Worm (Caenorhabditis elegans) whole organism, L4 larva: ENCODE measurements around the gene W06F12.3.

Source experiments
- F44E2.7 ChIP-seq: fragments of 200-800 bp; sonication (Bioruptor generic); IDR thresholded peaks from 2 replicates; pipeline ENCODE4 v2.1.2; 2022; ENCODE audit warnings: missing genetic modification characterization, missing compliant biosample characterization
- F49E8.2 ChIP-seq: sonication (generic microtip); optimal IDR thresholded peaks from 2 replicates; lab custom pipeline; 2016; ENCODE audit warnings: missing compliant biosample characterization, mild to moderate bottlenecking, missing genetic modification characterization, borderline replicate concordance
- T20F7.1 ChIP-seq: fragments of 200-800 bp; sonication (Bioruptor generic); optimal IDR thresholded peaks from 2 replicates; lab custom pipeline; 2018; ENCODE audit warnings: mild to moderate bottlenecking, missing genetic modification characterization, missing compliant biosample characterization
- T26A8.4 ChIP-seq: fragments of 200-800 bp; sonication (Bioruptor generic); IDR thresholded peaks from 2 replicates; pipeline ENCODE4 v1.3.6; 2022; ENCODE audit warnings: missing genetic modification characterization, missing compliant biosample characterization
- Y105C5A.15 ChIP-seq: fragments of 200-800 bp; sonication (Bioruptor generic); IDR thresholded peaks from 2 replicates; pipeline ENCODE4 v1.3.6; 2022; ENCODE audit warnings: missing genetic modification characterization, missing compliant biosample characterization
- Y48G9A.11 ChIP-seq: fragments of 200-800 bp; sonication (Bioruptor generic); IDR thresholded peaks from 2 replicates; pipeline ENCODE4 v1.3.6; 2022; ENCODE audit warnings: missing genetic modification reagents, missing genetic modification characterization, missing compliant biosample characterization
- Y5F2A.4 ChIP-seq: fragments of 200-800 bp; sonication (Bioruptor generic); optimal IDR thresholded peaks from 2 replicates; lab custom pipeline; 2018; ENCODE audit warnings: mild to moderate bottlenecking, missing genetic modification characterization, missing compliant biosample characterization
- Y75B8A.6 ChIP-seq: fragments of 200-800 bp; sonication (Bioruptor generic); IDR thresholded peaks from 2 replicates; pipeline ENCODE4 v1.3.6; 2022; ENCODE audit warnings: missing genetic modification reagents, missing genetic modification characterization, missing compliant biosample characterization
- aha-1 ChIP-seq: fragments of 150-350 bp; peaks from one replicate; lab custom pipeline; 2014; ENCODE audit warnings: missing biosample characterization, missing genetic modification characterization
- attf-4 ChIP-seq: sonication (generic microtip); optimal IDR thresholded peaks from 3 replicates; lab custom pipeline; 2017; ENCODE audit warnings: missing biosample characterization, missing genetic modification characterization
- ceh-32 ChIP-seq: sonication (generic microtip); optimal IDR thresholded peaks from 2 replicates; lab custom pipeline; 2016; ENCODE audit warnings: mild to moderate bottlenecking, missing genetic modification characterization, missing compliant biosample characterization; ENCODE audit not compliant: poor library complexity
- ces-1 ChIP-seq: fragments of 150-350 bp; sonication (generic microtip); optimal IDR thresholded peaks from 4 replicates; lab custom pipeline; 2014; ENCODE audit warnings: missing biosample characterization, missing genetic modification reagents, missing genetic modification characterization
- daf-16 ChIP-seq, 3 experiments: sonication (generic microtip); optimal IDR thresholded peaks; 2 replicates each; lab custom pipeline; 2016 to 2017; ENCODE audit warnings: missing genetic modification characterization in 3 of 3, missing genetic modification reagents in 3 of 3, mild to moderate bottlenecking in 2 of 3, missing compliant biosample characterization in 2 of 3, missing biosample characterization in 1 of 3, moderate library complexity in 1 of 3
- daf-8 ChIP-seq: fragments of 200-800 bp; sonication (Bioruptor generic); IDR thresholded peaks from 2 replicates; pipeline ENCODE4 v1.3.6; 2022; ENCODE audit warnings: missing genetic modification characterization, missing compliant biosample characterization
- dmd-6 ChIP-seq: fragments of 200-800 bp; sonication (Bioruptor generic); IDR thresholded peaks from 2 replicates; pipeline ENCODE4 v1.3.6; 2022; ENCODE audit warnings: missing genetic modification reagents, missing genetic modification characterization, missing compliant biosample characterization
- dpl-1 ChIP-seq: fragments of 150-350 bp; optimal IDR thresholded peaks from 2 replicates; lab custom pipeline; 2014; ENCODE audit warnings: missing biosample characterization, missing genetic modification reagents, missing genetic modification characterization
- duxl-1 ChIP-seq: sonication (generic microtip); optimal IDR thresholded peaks from 2 replicates; lab custom pipeline; 2016; ENCODE audit warnings: mild to moderate bottlenecking, missing genetic modification characterization, moderate library complexity, missing compliant biosample characterization; ENCODE audit not compliant: poor library complexity
- dve-1 ChIP-seq: sonication (generic microtip); optimal IDR thresholded peaks from 2 replicates; lab custom pipeline; 2017; ENCODE audit warnings: antibody characterized with exemption, mild to moderate bottlenecking, missing genetic modification characterization, missing compliant biosample characterization; ENCODE audit not compliant: insufficient read depth
- fkh-10 ChIP-seq: fragments of 150-350 bp; optimal IDR thresholded peaks from 2 replicates; lab custom pipeline; 2014; ENCODE audit warnings: missing biosample characterization, missing genetic modification reagents, missing genetic modification characterization
- hlh-11 ChIP-seq: fragments of 200-800 bp; sonication (Bioruptor generic); optimal IDR thresholded peaks from 2 replicates; lab custom pipeline; 2018; ENCODE audit warnings: mild to moderate bottlenecking, missing genetic modification characterization, missing compliant biosample characterization
- hlh-30 ChIP-seq: sonication (generic microtip); optimal IDR thresholded peaks from 2 replicates; lab custom pipeline; 2017; ENCODE audit warnings: antibody characterized with exemption, mild to moderate bottlenecking, missing genetic modification characterization, missing compliant biosample characterization; ENCODE audit not compliant: insufficient read depth
- hmg-1.1 ChIP-seq: fragments of 200-800 bp; sonication (Bioruptor generic); IDR thresholded peaks from 2 replicates; pipeline ENCODE4 v1.3.6; 2022; ENCODE audit warnings: missing genetic modification reagents, missing genetic modification characterization, missing compliant biosample characterization
- lin-13 ChIP-seq: fragments of 150-350 bp; optimal IDR thresholded peaks from 2 replicates; lab custom pipeline; 2014; ENCODE audit warnings: missing biosample characterization, missing genetic modification reagents, missing genetic modification characterization
- lsy-2 ChIP-seq, 2 experiments: fragments of 150-350 bp in 1 of 2; sonication (generic microtip) in 1 of 2; optimal IDR thresholded peaks; 2 replicates each; lab custom pipeline; 2014 to 2017; ENCODE audit warnings: missing biosample characterization in 2 of 2, missing genetic modification characterization in 2 of 2
- madf-9 ChIP-seq: fragments of 200-800 bp; sonication (Bioruptor generic); conservative IDR thresholded peaks from 2 replicates; pipeline ENCODE4 v1.3.6; 2022; ENCODE audit warnings: missing genetic modification reagents, missing genetic modification characterization, missing compliant biosample characterization
- mdl-1 ChIP-seq, 2 experiments: fragments of 150-350 bp in 1 of 2; sonication (generic microtip) in 1 of 2; optimal IDR thresholded peaks; 2 replicates each; lab custom pipeline; 2014 to 2017; ENCODE audit warnings: missing biosample characterization in 2 of 2, missing genetic modification characterization in 2 of 2
- mdt-29 ChIP-seq: fragments of 200-800 bp; sonication (Bioruptor generic); IDR thresholded peaks from 2 replicates; pipeline ENCODE4 v1.3.6; 2022; ENCODE audit warnings: missing genetic modification reagents, missing genetic modification characterization, missing compliant biosample characterization
- mep-1 ChIP-seq: fragments of 150-350 bp; sonication (generic microtip); optimal IDR thresholded peaks from 3 replicates; lab custom pipeline; 2014; ENCODE audit warnings: missing biosample characterization, missing genetic modification characterization
- mes-2 ChIP-seq: sonication (generic microtip); optimal IDR thresholded peaks from 2 replicates; lab custom pipeline; 2016; ENCODE audit warnings: missing genotype, mild to moderate bottlenecking, missing genetic modification characterization, missing compliant biosample characterization; ENCODE audit not compliant: poor library complexity, severe bottlenecking
- mxl-2 ChIP-seq: fragments of 200-800 bp; sonication (Bioruptor generic); conservative IDR thresholded peaks from 2 replicates; pipeline ENCODE4 v1.3.6; 2022; ENCODE audit warnings: missing genetic modification reagents, missing genetic modification characterization, missing compliant biosample characterization
- nhr-10 ChIP-seq: fragments of 150-350 bp; optimal IDR thresholded peaks from 2 replicates; lab custom pipeline; 2014; ENCODE audit warnings: missing biosample characterization, missing genetic modification characterization
- nhr-102 ChIP-seq: sonication (generic microtip); optimal IDR thresholded peaks from 2 replicates; lab custom pipeline; 2016; ENCODE audit warnings: mild to moderate bottlenecking, missing genetic modification characterization, moderate library complexity, missing compliant biosample characterization
- nhr-11 ChIP-seq: fragments of 150-350 bp; optimal IDR thresholded peaks from 2 replicates; lab custom pipeline; 2014; ENCODE audit warnings: missing biosample characterization, missing genetic modification characterization
- nhr-25 ChIP-seq: sonication (generic microtip); optimal IDR thresholded peaks from 2 replicates; lab custom pipeline; 2017; ENCODE audit warnings: missing genetic modification characterization, mild to moderate bottlenecking, missing compliant biosample characterization, antibody characterized with exemption, moderate library complexity, borderline replicate concordance; ENCODE audit not compliant: insufficient read depth
- nhr-6 ChIP-seq: fragments of 150-350 bp; optimal IDR thresholded peaks from 2 replicates; lab custom pipeline; 2014; ENCODE audit warnings: missing biosample characterization, missing genetic modification characterization
- pqm-1 ChIP-seq: sonication (generic microtip); optimal IDR thresholded peaks from 2 replicates; lab custom pipeline; 2017; ENCODE audit warnings: missing biosample characterization, missing genetic modification characterization
- saeg-2 ChIP-seq: fragments of 200-800 bp; sonication (Bioruptor generic); IDR thresholded peaks from 2 replicates; pipeline ENCODE4 v1.3.6; 2022; ENCODE audit warnings: missing genetic modification reagents, missing genetic modification characterization, missing compliant biosample characterization
- set-16 ChIP-seq: fragments of 200-800 bp; sonication (Bioruptor generic); IDR thresholded peaks from 2 replicates; pipeline ENCODE4 v1.3.6; 2022; ENCODE audit warnings: missing genetic modification reagents, missing genetic modification characterization, missing compliant biosample characterization
- snpc-1.2 ChIP-seq: fragments of 200-800 bp; sonication (Bioruptor generic); IDR thresholded peaks from 2 replicates; pipeline ENCODE4 v1.3.6; 2022; ENCODE audit warnings: missing genetic modification reagents, missing genetic modification characterization, missing compliant biosample characterization
- snpc-4 ChIP-seq: fragments of 150-350 bp; optimal IDR thresholded peaks from 2 replicates; lab custom pipeline; 2014; ENCODE audit warnings: missing biosample characterization, missing genetic modification characterization
- spr-1 ChIP-seq: sonication (generic microtip); optimal IDR thresholded peaks from 2 replicates; lab custom pipeline; 2016; ENCODE audit warnings: mild to moderate bottlenecking, missing genetic modification characterization, missing compliant biosample characterization
- tra-1 ChIP-seq: fragments of 200-800 bp; sonication (Bioruptor generic); IDR thresholded peaks from 2 replicates; pipeline ENCODE4 v1.3.6; 2022; ENCODE audit warnings: missing genetic modification reagents, missing genetic modification characterization, missing compliant biosample characterization
- unc-130 ChIP-seq: sonication (generic microtip); optimal IDR thresholded peaks from 2 replicates; lab custom pipeline; 2016; ENCODE audit warnings: missing genetic modification reagents, missing genetic modification characterization, missing compliant biosample characterization
- unc-62 ChIP-seq, 3 experiments: fragments of 150-350 bp in 1 of 3; sonication (generic microtip); optimal IDR thresholded peaks in 2 of 3; peaks in 1 of 3; 1 replicate in 1 of 3; 2 replicates in 2 of 3; lab custom pipeline; 2014 to 2017; ENCODE audit warnings: missing biosample characterization in 3 of 3, missing genetic modification characterization in 3 of 3, missing genetic modification reagents in 3 of 3, missing genotype in 1 of 3
- zfp-2 ChIP-seq: sonication (generic microtip); optimal IDR thresholded peaks from 2 replicates; lab custom pipeline; 2016; ENCODE audit warnings: mild to moderate bottlenecking, missing genetic modification characterization, missing compliant biosample characterization
- zip-2 ChIP-seq: fragments of 150-350 bp; optimal IDR thresholded peaks from 2 replicates; lab custom pipeline; 2014; ENCODE audit warnings: missing biosample characterization, missing genetic modification characterization
- ztf-11 ChIP-seq: fragments of 150-350 bp; optimal IDR thresholded peaks from 2 replicates; lab custom pipeline; 2014; ENCODE audit warnings: missing biosample characterization, missing genetic modification characterization

The W06F12.3 gene

ce11 chrIII:13709122-13709521 is 25.7 kb upstream of the W06F12.3 start (continued):
- TF ChIP-seq pqm-1 (no peak), daf-16 (GFP tag; optimal IDR thresholded peaks at IDR 0.05; lab: Kevin White, UChicago) (no peak), daf-16 (tag; optimal IDR thresholded peaks at IDR 0.05; lab: Kevin White, UChicago) (no peak), lin-13 (no peak), Y5F2A.4 (GFP tag; lab: Kevin White, UChicago) (no peak), ztf-11 (tag; lab: Kevin White, UChicago) (no peak), Y105C5A.15 (GFP tag; lab: Robert Waterston, UW) (no peak), tra-1 (GFP tag; lab: Robert Waterston, UW) (no peak), set-16 (GFP tag; lab: Robert Waterston, UW) (no peak), nhr-11 (tag; lab: Kevin White, UChicago) (no peak), snpc-1.2 (GFP tag; lab: Robert Waterston, UW) (no peak)

- no peak for TF ChIP-seq snpc-4
- no peak for TF ChIP-seq Y105C5A.15 (GFP tag; lab: Robert Waterston, UW)
- TF ChIP-seq hlh-11 (tag; lab: Kevin White, UChicago) = peak; percentile 10
- TF ChIP-seq fkh-10 = no peak
- TF ChIP-seq Y48G9A.11 (GFP tag; lab: Robert Waterston, UW) = 0 out of 2 replicates have a peak, but pooled peaks have one; percentile 38
- TF ChIP-seq dpl-1 = no peak
- 0 out of 2 replicates have a peak, but pooled peaks have one; percentile 28 for TF ChIP-seq T26A8.4 (GFP tag; lab: Robert Waterston, UW)
- no peak for TF ChIP-seq zfp-2 (tag; lab: Kevin White, UChicago)
- TF ChIP-seq daf-8 (GFP tag; lab: Robert Waterston, UW) = no peak
- TF ChIP-seq duxl-1 (tag; lab: Kevin White, UChicago) = no peak
- no peak for TF ChIP-seq ces-1 (GFP tag; lab: Kevin White, UChicago)
- TF ChIP-seq saeg-2 (GFP tag; lab: Robert Waterston, UW) = no peak
- TF ChIP-seq mxl-2 = no peak
- TF ChIP-seq nhr-25 = peak; percentile 19
- no peak for TF ChIP-seq madf-9 (GFP tag; lab: Robert Waterston, UW)
- no peak for TF ChIP-seq ceh-32 (tag; lab: Kevin White, UChicago)
- no peak for TF ChIP-seq T20F7.1
- TF ChIP-seq unc-62 (GFP tag; optimal IDR thresholded peaks at IDR 0.05 in 1 of 2; lab: Kevin White, UChicago) = peak in 1 of 2 experiments; percentile 82
- TF ChIP-seq unc-62 (tag; optimal IDR thresholded peaks at IDR 0.05; lab: Kevin White, UChicago) = no peak
- TF ChIP-seq attf-4 (tag; lab: Kevin White, UChicago) = no peak
- no peak for TF ChIP-seq F49E8.2 (tag; lab: Kevin White, UChicago)
- TF ChIP-seq zip-2 (tag; lab: Kevin White, UChicago) = no peak
- no peak for TF ChIP-seq spr-1 (tag; lab: Kevin White, UChicago)
- TF ChIP-seq F44E2.7 = no peak
- TF ChIP-seq Y75B8A.6 (GFP tag; lab: Robert Waterston, UW) = no peak
- no peak for TF ChIP-seq nhr-10
- TF ChIP-seq unc-130 (GFP tag; lab: Kevin White, UChicago) = no peak
- TF ChIP-seq mep-1 (tag; lab: Kevin White, UChicago) = no peak
- no peak for TF ChIP-seq dmd-6 (GFP tag; lab: Robert Waterston, UW)
Measured at ce11 chrIII:13710666-13711065, 24.2 kb upstream of the W06F12.3 start.

ce11 chrIII:13712854-13713293 is 22.0 kb upstream of the W06F12.3 start:
- TF ChIP-seq hmg-1.1 (GFP tag; lab: Robert Waterston, UW) (peak; percentile 30), aha-1 (tag; lab: Kevin White, UChicago) (peak; percentile 73), T20F7.1 (no peak), daf-16 (GFP tag; optimal IDR thresholded peaks at IDR 0.05; lab: Kevin White, UChicago) (no peak), daf-16 (tag; optimal IDR thresholded peaks at IDR 0.05; lab: Kevin White, UChicago) (peak; percentile 18), attf-4 (tag; lab: Kevin White, UChicago) (no peak), mdt-29 (GFP tag; lab: Robert Waterston, UW) (no peak), nhr-102 (tag; lab: Kevin White, UChicago) (peak; percentile 19), mes-2 (tag; lab: Kevin White, UChicago) (peak; percentile 23), dmd-6 (GFP tag; lab: Robert Waterston, UW) (peak; percentile 12; the same call in 1 of the 2 replicates), nhr-6 (tag; lab: Kevin White, UChicago) (peak; percentile 64), hlh-30 (tag; lab: Kevin White, UChicago) (peak; percentile 40), mdl-1 (tag; optimal IDR thresholded peaks at IDR 0.05; lab: Kevin White, UChicago) (peak in 1 of 2 experiments; percentile 26), ceh-32 (tag; lab: Kevin White, UChicago) (no peak), mep-1 (tag; lab: Kevin White, UChicago) (peak; percentile 41), lsy-2 (tag; optimal IDR thresholded peaks at IDR 0.05; lab: Kevin White, UChicago) (peak in 1 of 2 experiments; percentile 11), dve-1 (peak; percentile 43)
